Fruit fly (Drosophila melanogaster): ENCODE data around the gene Atg16.

Gene Atg16

dm6 chr3R:29802753-29803313, 32.1 kb downstream of the Atg16 start, which contains the start of the genes Etfb and CG7789 (continued):
- TF ChIP-seq CG1603 (tag; optimal IDR thresholded peaks at IDR 0.05), result peak; percentile 87
- TF ChIP-seq CG17568 (GFP tag; optimal IDR thresholded peaks at IDR 0.05), result no peak
- no peak for TF ChIP-seq gce (GFP tag; IDR thresholded peaks at IDR 0.05)
- peak; percentile 36 for TF ChIP-seq CG18599 (GFP tag; optimal IDR thresholded peaks at IDR 0.05)
- peak; percentile 81 for TF ChIP-seq CG2129 (GFP tag; IDR thresholded peaks at IDR 0.05; ENCODE audit: partially characterized antibody)
- TF ChIP-seq CG12299 (tag; optimal IDR thresholded peaks at IDR 0.05), result peak; percentile 68
- no peak for TF ChIP-seq CG4360 (GFP tag; IDR thresholded peaks at IDR 0.05)
- peak; percentile 44 for TF ChIP-seq kah (GFP tag; optimal IDR thresholded peaks at IDR 0.05)
- peak; percentile 54; the same call in 1 of the 2 replicates for TF ChIP-seq CG32767 (GFP tag; IDR thresholded peaks at IDR 0.05)
- TF ChIP-seq CG2199 (GFP tag; IDR thresholded peaks at IDR 0.05), result no peak
- peak; percentile 44 for TF ChIP-seq CG10654 (GFP tag; optimal IDR thresholded peaks at IDR 0.05)
- peak; percentile 65 for TF ChIP-seq CG1647 (GFP tag; optimal IDR thresholded peaks at IDR 0.05)
- no peak for TF ChIP-seq CG15269 (tag; optimal IDR thresholded peaks at IDR 0.05)
- TF ChIP-seq MTF-1 (GFP tag; optimal IDR thresholded peaks at IDR 0.05; ENCODE audit: borderline replicate concordance), result no peak
- peak; percentile 78 for TF ChIP-seq CG6272 (GFP tag; IDR thresholded peaks at IDR 0.05)
- TF ChIP-seq Dll (GFP tag; IDR thresholded peaks at IDR 0.05; ENCODE audit: partially characterized antibody), result peak; percentile 89
- TF ChIP-seq Hr51 (GFP tag; optimal IDR thresholded peaks at IDR 0.05), result peak in 1 of 2 experiments; percentile 48
- peak; percentile 79 for TF ChIP-seq pb (GFP tag; optimal IDR thresholded peaks at IDR 0.05)
- TF ChIP-seq CG42726 (GFP tag; IDR thresholded peaks at IDR 0.05; ENCODE audit: partially characterized antibody), result peak; percentile 60; the same call in 1 of the 2 replicates
- TF ChIP-seq exex (tag; optimal IDR thresholded peaks at IDR 0.05), result peak; percentile 74
- TF ChIP-seq CG11695 (GFP tag; IDR thresholded peaks at IDR 0.05), result peak; percentile 80
- TF ChIP-seq Ssrp (tag; optimal IDR thresholded peaks at IDR 0.05), result peak; percentile 64
- TF ChIP-seq Dip3 (GFP tag; optimal IDR thresholded peaks at IDR 0.05), result peak; percentile 69
- TF ChIP-seq CG13123 (GFP tag; optimal IDR thresholded peaks at IDR 0.05), result no peak
- TF ChIP-seq CG32532 (GFP tag; IDR thresholded peaks at IDR 0.05), result peak; percentile 90
- TF ChIP-seq CG9817 (tag; optimal IDR thresholded peaks at IDR 0.05), result peak; percentile 85
- TF ChIP-seq CG30403 (GFP tag; optimal IDR thresholded peaks at IDR 0.05), result peak; percentile 88
- peak; percentile 74 for TF ChIP-seq ttk (GFP tag; IDR thresholded peaks at IDR 0.05)
- peak; percentile 57 for TF ChIP-seq cato (GFP tag; optimal IDR thresholded peaks at IDR 0.05; ENCODE audit: borderline replicate concordance)
- no peak for TF ChIP-seq dati (GFP tag; IDR thresholded peaks at IDR 0.05)
- no peak for TF ChIP-seq D (optimal IDR thresholded peaks at IDR 0.05)
- no peak for TF ChIP-seq D (GFP tag; optimal IDR thresholded peaks at IDR 0.05)
- TF ChIP-seq NfI (GFP tag; optimal IDR thresholded peaks at IDR 0.05), result peak; percentile 86
- TF ChIP-seq CG10366 (GFP tag; IDR thresholded peaks at IDR 0.05), result peak; percentile 78
- TF ChIP-seq row (GFP tag; IDR thresholded peaks at IDR 0.05), result peak; percentile 93

DNA sequence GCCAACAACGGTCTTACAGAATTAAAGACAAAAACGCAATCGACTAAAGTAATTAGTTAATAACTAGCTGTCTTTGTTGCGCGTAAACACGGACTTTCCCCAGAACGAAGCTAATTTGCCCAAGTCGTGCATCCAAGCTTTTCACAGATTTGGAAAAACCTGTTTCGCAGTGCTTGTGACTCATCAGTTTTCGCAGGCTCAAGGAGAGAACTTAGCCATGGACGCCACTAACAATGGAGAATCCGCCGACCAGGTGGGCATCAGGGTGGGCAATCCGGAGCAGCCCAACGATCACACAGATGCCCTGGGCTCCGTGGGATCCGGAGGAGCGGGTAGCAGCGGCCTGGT, 35.2 kb downstream of the Atg16 start:
- TF ChIP-seq gcm (GFP tag; optimal IDR thresholded peaks at IDR 0.05) (no peak), Dbx (GFP tag; IDR thresholded peaks at IDR 0.05) (0 out of 3 replicates have a peak, but pooled peaks have one; percentile 4), CG4617 (GFP tag; optimal IDR thresholded peaks at IDR 0.05; ENCODE audit: borderline replicate concordance) (peak; percentile 56), CG14710 (tag; optimal IDR thresholded peaks at IDR 0.05) (peak; percentile 20), MESR4 (GFP tag; optimal IDR thresholded peaks at IDR 0.05) (peak; percentile 67), CG15269 (tag; optimal IDR thresholded peaks at IDR 0.05) (no peak), Med (GFP tag) (peak; percentile 17), tgo (GFP tag; IDR thresholded peaks at IDR 0.05) (no peak), Bdp1 (GFP tag; optimal IDR thresholded peaks at IDR 0.05) (no peak), kay (GFP tag; optimal IDR thresholded peaks at IDR 0.05) (peak; percentile 13), E2f2 (GFP tag; IDR thresholded peaks at IDR 0.05) (0 out of 2 replicates have a peak, but pooled peaks have one; percentile 5)

All from whole organism, embryonic.